Worm (Caenorhabditis elegans): ENCODE data around the gene C50E3.6.

The C50E3.6 gene

ce11 chrV:7543728-7544127 is 46.6 kb downstream of the C50E3.6 start:
- TF ChIP-seq nhr-11 (tag; optimal IDR thresholded peaks at IDR 0.05) (no peak), elt-4 (tag; optimal IDR thresholded peaks at IDR 0.05) (no peak), K02D7.2 (tag; optimal IDR thresholded peaks at IDR 0.05) (no peak), mec-3 (tag; optimal IDR thresholded peaks at IDR 0.05; ENCODE audit: borderline replicate concordance) (no peak), dve-1 (tag; optimal IDR thresholded peaks at IDR 0.05) (no peak), unc-42 (tag; optimal IDR thresholded peaks at IDR 0.05) (no peak), ttx-3 (tag; optimal IDR thresholded peaks at IDR 0.05) (no peak), hlh-30 (tag; optimal IDR thresholded peaks at IDR 0.05; ENCODE audit: insufficient read depth) (no peak), sdc-2 (tag; optimal IDR thresholded peaks at IDR 0.05) (no peak), fkh-6 (tag; optimal IDR thresholded peaks at IDR 0.05) (no peak)

ce11 chrV:7539015-7539414 is 51.3 kb downstream of the C50E3.6 start, which contains the start of gene srh-268:
srh-268 (plus strand) TSS chrV:7539315.
- TF ChIP-seq elt-4 (tag; optimal IDR thresholded peaks at IDR 0.05) = no peak
- TF ChIP-seq ets-4 (tag; optimal IDR thresholded peaks at IDR 0.05) = no peak
- no peak for TF ChIP-seq ama-1 (optimal IDR thresholded peaks at IDR 0.05)

Data from whole organism, late embryonic.